Fruit fly (Drosophila melanogaster) whole organism, embryonic: ENCODE data around the gene CtBP.

Experiments used
- Bdp1 ChIP-seq: fragments of 200-800 bp; sonication (Bioruptor generic); optimal IDR thresholded peaks from 3 replicates; lab custom pipeline; 2016; ENCODE audit warnings: missing biosample characterization, missing genetic modification characterization
- CG11398 ChIP-seq: fragments of 200-800 bp; sonication (Bioruptor generic); optimal IDR thresholded peaks from 2 replicates; lab custom pipeline; 2016; ENCODE audit warnings: missing biosample characterization, missing genetic modification characterization
- CG12236 ChIP-seq: fragments of 200-800 bp; sonication (Bioruptor generic); optimal IDR thresholded peaks from 2 replicates; lab custom pipeline; 2016; ENCODE audit warnings: missing biosample characterization, missing genetic modification characterization
- CG12391 ChIP-seq: fragments of 200-800 bp; sonication (Bioruptor generic); optimal IDR thresholded peaks from 3 replicates; lab custom pipeline; 2018; ENCODE audit warnings: missing biosample characterization, mild to moderate bottlenecking, missing genetic modification characterization, moderate library complexity
- CG13296 ChIP-seq: fragments of 200-800 bp; sonication (Bioruptor generic); optimal IDR thresholded peaks from 3 replicates; lab custom pipeline; 2018; ENCODE audit warnings: missing biosample characterization, mild to moderate bottlenecking, missing genetic modification characterization
- CG13894 ChIP-seq: fragments of 200-800 bp; sonication (Bioruptor generic); optimal IDR thresholded peaks from 3 replicates; lab custom pipeline; 2018; ENCODE audit warnings: missing biosample characterization, mild to moderate bottlenecking, missing genetic modification characterization, moderate library complexity
- CG14014 ChIP-seq: fragments of 200-800 bp; sonication (Bioruptor generic); IDR thresholded peaks from 2 replicates; pipeline ENCODE4 v1.3.6; 2022; ENCODE audit warnings: missing biosample characterization, missing genetic modification characterization
- CG16815 ChIP-seq: fragments of 200-800 bp; sonication (Bioruptor generic); optimal IDR thresholded peaks from 3 replicates; lab custom pipeline; 2017; ENCODE audit warnings: missing biosample characterization, mild to moderate bottlenecking, missing genetic modification characterization
- CG18619 ChIP-seq: fragments of 200-800 bp; sonication (Bioruptor generic); optimal IDR thresholded peaks from 3 replicates; lab custom pipeline; 2017; ENCODE audit warnings: missing biosample characterization, mild to moderate bottlenecking, missing genetic modification characterization
- CG2120 ChIP-seq: fragments of 200-800 bp; sonication (Bioruptor generic); optimal IDR thresholded peaks from 3 replicates; lab custom pipeline; 2016; ENCODE audit warnings: missing biosample characterization, missing genetic modification characterization
- CG2202 ChIP-seq: fragments of 200-800 bp; sonication (Bioruptor generic); optimal IDR thresholded peaks from 2 replicates; lab custom pipeline; 2018; ENCODE audit warnings: missing biosample characterization, mild to moderate bottlenecking, missing genetic modification characterization
- CG30403 ChIP-seq: fragments of 200-800 bp; sonication (Bioruptor generic); optimal IDR thresholded peaks from 3 replicates; lab custom pipeline; 2016; ENCODE audit warnings: missing biosample characterization, missing genetic modification characterization
- CG3065 ChIP-seq: fragments of 200-800 bp; sonication (Bioruptor generic); optimal IDR thresholded peaks from 2 replicates; lab custom pipeline; 2016; ENCODE audit warnings: missing biosample characterization, missing genetic modification characterization
- CG32532 ChIP-seq: fragments of 200-800 bp; sonication (Bioruptor generic); IDR thresholded peaks from 2 replicates; pipeline ENCODE4 v1.3.6; 2022; ENCODE audit warnings: missing biosample characterization, missing genetic modification characterization
- CG3407 ChIP-seq: fragments of 200-800 bp; sonication (Bioruptor generic); optimal IDR thresholded peaks from 2 replicates; lab custom pipeline; 2018; ENCODE audit warnings: missing biosample characterization, mild to moderate bottlenecking, missing genetic modification characterization
- CG34422 ChIP-seq: fragments of 200-800 bp; sonication (Bioruptor generic); IDR thresholded peaks from 3 replicates; pipeline ENCODE4 v1.3.6; 2022; ENCODE audit warnings: missing biosample characterization, missing genetic modification characterization
- CG4707 ChIP-seq: fragments of 200-800 bp; sonication (Bioruptor generic); optimal IDR thresholded peaks from 2 replicates; lab custom pipeline; 2018; ENCODE audit warnings: missing biosample characterization, mild to moderate bottlenecking, missing genetic modification characterization, moderate library complexity
- CG5953 ChIP-seq: fragments of 200-800 bp; sonication (Bioruptor generic); IDR thresholded peaks from 2 replicates; pipeline ENCODE4 v1.3.6; 2022; ENCODE audit warnings: missing biosample characterization, missing genetic modification characterization
- CG6683 ChIP-seq: fragments of 200-800 bp; sonication (Bioruptor generic); optimal IDR thresholded peaks from 2 replicates; lab custom pipeline; 2017; ENCODE audit warnings: missing biosample characterization, mild to moderate bottlenecking, missing genetic modification characterization, missing genetic modification reagents
- CG8944 ChIP-seq: fragments of 200-800 bp; sonication (Bioruptor generic); optimal IDR thresholded peaks from 3 replicates; lab custom pipeline; 2016; ENCODE audit warnings: missing biosample characterization, missing genetic modification characterization
- Doc3 ChIP-seq: fragments of 200-800 bp; sonication (Bioruptor generic); IDR thresholded peaks from 3 replicates; pipeline ENCODE4 v1.3.6; 2022; ENCODE audit warnings: missing biosample characterization, missing genetic modification characterization; ENCODE audit not compliant: partially characterized antibody
- Hmx ChIP-seq: fragments of 200-800 bp; sonication (Bioruptor generic); optimal IDR thresholded peaks from 2 replicates; lab custom pipeline; 2016; ENCODE audit warnings: missing biosample characterization, missing genetic modification characterization
- Max ChIP-seq: fragments of 200-800 bp; sonication (Bioruptor generic); optimal IDR thresholded peaks from 2 replicates; lab custom pipeline; 2016; ENCODE audit warnings: missing biosample characterization, mild to moderate bottlenecking, missing genetic modification characterization
- Nf-YB ChIP-seq: fragments of 200-800 bp; sonication (Bioruptor generic); optimal IDR thresholded peaks from 3 replicates; lab custom pipeline; 2019; ENCODE audit warnings: missing biosample characterization, mild to moderate bottlenecking, missing genetic modification characterization, moderate library complexity
- NfI ChIP-seq: fragments of 200-800 bp; sonication (Bioruptor generic); optimal IDR thresholded peaks from 3 replicates; lab custom pipeline; 2018; ENCODE audit warnings: missing biosample characterization, mild to moderate bottlenecking, missing genetic modification characterization, moderate library complexity
- Pdp1 ChIP-seq, 2 experiments: fragments of 200-800 bp; sonication (Bioruptor generic); optimal IDR thresholded peaks; 3 replicates each; lab custom pipeline; 2016; ENCODE audit warnings: missing biosample characterization in 2 of 2, missing genetic modification characterization in 2 of 2, mild to moderate bottlenecking in 1 of 2, moderate library complexity in 1 of 2
- Poxn ChIP-seq: fragments of 200-800 bp; sonication (Bioruptor generic); IDR thresholded peaks from 2 replicates; pipeline ENCODE4 v1.3.6; 2022; ENCODE audit warnings: missing biosample characterization, missing genetic modification characterization
- Ssrp ChIP-seq: fragments of 200-800 bp; sonication (Bioruptor generic); optimal IDR thresholded peaks from 2 replicates; lab custom pipeline; 2018; ENCODE audit warnings: missing biosample characterization, mild to moderate bottlenecking, missing genetic modification characterization, moderate library complexity
- Trl ChIP-seq, 3 experiments: fragments of >200 bp in 2 of 3; fragments of 200-800 bp in 1 of 3; sonication (Bioruptor generic) in 1 of 3; optimal IDR thresholded peaks; 2 replicates in 1 of 3; 3 replicates in 2 of 3; lab custom pipeline; 2016 to 2017; ENCODE audit warnings: missing biosample characterization in 1 of 3, missing genetic modification characterization in 1 of 3
- az2 ChIP-seq: fragments of 200-800 bp; sonication (Bioruptor generic); optimal IDR thresholded peaks from 3 replicates; lab custom pipeline; 2016; ENCODE audit warnings: missing biosample characterization, missing genetic modification characterization
- bbx ChIP-seq: fragments of 200-800 bp; sonication (Bioruptor generic); IDR thresholded peaks from 2 replicates; pipeline ENCODE4 v1.3.6; 2022; ENCODE audit warnings: missing biosample characterization, missing genetic modification characterization; ENCODE audit not compliant: partially characterized antibody
- chn ChIP-seq: fragments of 200-800 bp; sonication (Bioruptor generic); optimal IDR thresholded peaks from 2 replicates; lab custom pipeline; 2016; ENCODE audit warnings: missing biosample characterization, missing genetic modification characterization
- ci ChIP-seq: fragments of 200-800 bp; sonication (Bioruptor generic); IDR thresholded peaks from 3 replicates; pipeline ENCODE4 v1.3.6; 2022; ENCODE audit warnings: missing biosample characterization, missing genetic modification characterization
- crc ChIP-seq: fragments of 200-800 bp; sonication (Bioruptor generic); optimal IDR thresholded peaks from 2 replicates; lab custom pipeline; 2016; ENCODE audit warnings: missing biosample characterization, missing genetic modification characterization
- cwo ChIP-seq: fragments of 200-800 bp; sonication (Bioruptor generic); optimal IDR thresholded peaks from 3 replicates; lab custom pipeline; 2017; ENCODE audit warnings: missing biosample characterization, missing genetic modification characterization, mild to moderate bottlenecking, moderate library complexity, missing genetic modification reagents
- dmrt99B ChIP-seq: fragments of 200-800 bp; sonication (Bioruptor generic); optimal IDR thresholded peaks from 2 replicates; lab custom pipeline; 2018; ENCODE audit warnings: missing biosample characterization, mild to moderate bottlenecking, missing genetic modification characterization, moderate library complexity
- insv ChIP-seq, 2 experiments: fragments of 200-800 bp; sonication (Bioruptor generic); optimal IDR thresholded peaks; 3 replicates each; lab custom pipeline; 2016 to 2018; ENCODE audit warnings: missing biosample characterization in 2 of 2, missing genetic modification characterization in 2 of 2
- kah ChIP-seq: fragments of 200-800 bp; sonication (Bioruptor generic); optimal IDR thresholded peaks from 2 replicates; lab custom pipeline; 2018; ENCODE audit warnings: missing biosample characterization, mild to moderate bottlenecking, missing genetic modification characterization
- mirr ChIP-seq: fragments of 200-800 bp; sonication (Bioruptor generic); optimal IDR thresholded peaks from 3 replicates; lab custom pipeline; 2018; ENCODE audit warnings: missing biosample characterization, mild to moderate bottlenecking, missing genetic modification characterization
- nerfin-1 ChIP-seq: fragments of 200-800 bp; sonication (Bioruptor generic); optimal IDR thresholded peaks from 3 replicates; lab custom pipeline; 2019; ENCODE audit warnings: missing biosample characterization, mild to moderate bottlenecking, missing genetic modification characterization, moderate library complexity
- onecut ChIP-seq: fragments of 200-800 bp; sonication (Bioruptor generic); IDR thresholded peaks from 2 replicates; pipeline ENCODE4 v1.3.6; 2022; ENCODE audit warnings: missing biosample characterization, missing genetic modification characterization
- pho ChIP-seq: fragments of 200-800 bp; sonication (Bioruptor generic); optimal IDR thresholded peaks from 2 replicates; lab custom pipeline; 2016; ENCODE audit warnings: missing biosample characterization, missing genetic modification characterization
- phol ChIP-seq: fragments of 200-800 bp; sonication (Bioruptor generic); optimal IDR thresholded peaks from 3 replicates; lab custom pipeline; 2018; ENCODE audit warnings: missing biosample characterization, mild to moderate bottlenecking, missing genetic modification characterization, moderate library complexity
- pnt ChIP-seq: fragments of 200-800 bp; sonication (Bioruptor generic); optimal IDR thresholded peaks from 3 replicates; lab custom pipeline; 2016; ENCODE audit warnings: missing biosample characterization, missing genetic modification characterization
- sd ChIP-seq: fragments of 200-800 bp; sonication (Bioruptor generic); optimal IDR thresholded peaks from 3 replicates; lab custom pipeline; 2018; ENCODE audit warnings: missing biosample characterization, mild to moderate bottlenecking, missing genetic modification characterization, moderate library complexity
- slbo ChIP-seq: fragments of 200-800 bp; sonication (Bioruptor generic); IDR thresholded peaks from 2 replicates; pipeline ENCODE4 v1.3.6; 2022; ENCODE audit warnings: missing biosample characterization, missing genetic modification characterization
- slou ChIP-seq: fragments of 200-800 bp; sonication (Bioruptor generic); optimal IDR thresholded peaks from 3 replicates; lab custom pipeline; 2016; ENCODE audit warnings: missing biosample characterization, missing genetic modification characterization
- slp2 ChIP-seq: fragments of 200-800 bp; sonication (Bioruptor generic); optimal IDR thresholded peaks from 2 replicates; lab custom pipeline; 2016; ENCODE audit warnings: missing biosample characterization, missing genetic modification characterization
- tap ChIP-seq: fragments of 200-800 bp; optimal IDR thresholded peaks from 3 replicates; lab custom pipeline; 2019; ENCODE audit warnings: missing biosample characterization, mild to moderate bottlenecking, missing genetic modification characterization, moderate library complexity
- trh ChIP-seq: fragments of 200-800 bp; sonication (Bioruptor generic); optimal IDR thresholded peaks from 2 replicates; lab custom pipeline; 2016; ENCODE audit warnings: missing biosample characterization, missing genetic modification characterization

CtBP gene

dm6 chr3R:12982982-12983633, 28.3 kb upstream of the CtBP start:
- no peak for TF ChIP-seq dmrt99B (tag; lab: Kevin White, UChicago)
- no peak for TF ChIP-seq Trl (optimal IDR thresholded peaks at IDR 0.05; lab: Kevin White, UChicago)
- TF ChIP-seq Trl (GFP tag; optimal IDR thresholded peaks at IDR 0.05; lab: Kevin White, UChicago), result no peak
- TF ChIP-seq nerfin-1 (tag; lab: Kevin White, UChicago), result no peak
- no peak for TF ChIP-seq Nf-YB
- TF ChIP-seq chn (GFP tag; lab: Kevin White, UChicago), result no peak
- peak; percentile 27; the same call in 1 of the 3 replicates for TF ChIP-seq CG34422 (GFP tag; lab: Robert Waterston, UW)
- peak; percentile 60 for TF ChIP-seq slbo
- no peak for TF ChIP-seq az2 (GFP tag; lab: Kevin White, UChicago)
- no peak for TF ChIP-seq insv (GFP tag; optimal IDR thresholded peaks at IDR 0.05; lab: Kevin White, UChicago)
- TF ChIP-seq onecut, result no peak
- TF ChIP-seq trh, result no peak
- no peak for TF ChIP-seq tap (tag; lab: Kevin White, UChicago)
- no peak for TF ChIP-seq phol (tag; lab: Kevin White, UChicago)
- TF ChIP-seq CG2120, result peak; percentile 37
- TF ChIP-seq CG18619, result no peak
- TF ChIP-seq CG4707 (GFP tag; lab: Kevin White, UChicago), result no peak
- TF ChIP-seq CG8944 (GFP tag; lab: Kevin White, UChicago), result no peak
- TF ChIP-seq CG16815, result no peak
- TF ChIP-seq CG32532 (GFP tag; lab: Robert Waterston, UW), result peak; percentile 41; the same call in 1 of the 2 replicates
- TF ChIP-seq Hmx (GFP tag; lab: Kevin White, UChicago), result no peak
- no peak for TF ChIP-seq Bdp1 (GFP tag; lab: Kevin White, UChicago)
- TF ChIP-seq NfI (GFP tag; lab: Kevin White, UChicago), result no peak
- TF ChIP-seq CG5953 (GFP tag; lab: Robert Waterston, UW), result no peak
- TF ChIP-seq CG3407, result no peak
- no peak for TF ChIP-seq pho
- peak; percentile 12 for TF ChIP-seq mirr
- TF ChIP-seq CG3065, result no peak
- peak; percentile 13 for TF ChIP-seq CG12391
- TF ChIP-seq CG11398 (GFP tag; lab: Kevin White, UChicago), result no peak
- peak; percentile 51 for TF ChIP-seq sd
- TF ChIP-seq slp2, result no peak
- peak; percentile 42; the same call in 1 of the 2 replicates for TF ChIP-seq bbx (GFP tag; lab: Robert Waterston, UW)
- TF ChIP-seq Ssrp (tag; lab: Kevin White, UChicago), result no peak
- TF ChIP-seq CG12236 (GFP tag; lab: Kevin White, UChicago), result no peak
- no peak for TF ChIP-seq cwo
- TF ChIP-seq CG13894 (tag; lab: Kevin White, UChicago), result no peak
- TF ChIP-seq Doc3 (GFP tag; lab: Robert Waterston, UW), result no peak
- 0 out of 2 replicates have a peak, but pooled peaks have one; percentile 20 for TF ChIP-seq CG14014 (GFP tag; lab: Robert Waterston, UW)
- no peak for TF ChIP-seq slou (GFP tag; lab: Kevin White, UChicago)
- no peak for TF ChIP-seq CG6683 (GFP tag; lab: Kevin White, UChicago)
- no peak for TF ChIP-seq crc (GFP tag; lab: Kevin White, UChicago)
- TF ChIP-seq ci (GFP tag; lab: Robert Waterston, UW), result no peak
- no peak for TF ChIP-seq pnt (GFP tag; lab: Kevin White, UChicago)
- TF ChIP-seq CG13296 (GFP tag; lab: Kevin White, UChicago), result no peak
- TF ChIP-seq CG2202 (tag; lab: Kevin White, UChicago), result no peak
- TF ChIP-seq Max, result no peak
- peak in 1 of 2 experiments; percentile 85 for TF ChIP-seq Pdp1 (GFP tag; optimal IDR thresholded peaks at IDR 0.05; lab: Kevin White, UChicago)
- no peak for TF ChIP-seq kah (GFP tag; lab: Kevin White, UChicago)
- TF ChIP-seq Poxn (GFP tag; lab: Robert Waterston, UW), result no peak
- no peak for TF ChIP-seq CG30403 (GFP tag; lab: Kevin White, UChicago)
